Fruit fly (Drosophila melanogaster) whole organism, embryonic: Measurements from ENCODE around the gene pim.

Experiments used
- CG34422 ChIP-seq: fragments of 200-800 bp; sonication (Bioruptor generic); IDR thresholded peaks from 3 replicates; pipeline ENCODE4 v1.3.6; 2022; ENCODE audit warnings: missing biosample characterization, missing genetic modification characterization
- Dp ChIP-seq: fragments of 200-800 bp; sonication (Bioruptor generic); optimal IDR thresholded peaks from 2 replicates; lab custom pipeline; 2018; ENCODE audit warnings: missing biosample characterization, mild to moderate bottlenecking, missing genetic modification characterization, moderate library complexity
- Hmr ChIP-seq: fragments of 200-800 bp; sonication (Bioruptor generic); optimal IDR thresholded peaks from 3 replicates; lab custom pipeline; 2017; ENCODE audit warnings: mild to moderate bottlenecking, missing biosample characterization, missing genetic modification reagents, missing genetic modification characterization
- Stat92E ChIP-seq, 3 experiments: fragments of >200 bp in 2 of 3; fragments of 200-800 bp in 1 of 3; sonication (Bioruptor generic) in 1 of 3; optimal IDR thresholded peaks; 2 replicates each; lab custom pipeline; 2017 to 2019; ENCODE audit warnings: missing biosample characterization in 3 of 3, missing genetic modification characterization in 3 of 3, mild to moderate bottlenecking in 1 of 3, moderate library complexity in 1 of 3

DNA sequence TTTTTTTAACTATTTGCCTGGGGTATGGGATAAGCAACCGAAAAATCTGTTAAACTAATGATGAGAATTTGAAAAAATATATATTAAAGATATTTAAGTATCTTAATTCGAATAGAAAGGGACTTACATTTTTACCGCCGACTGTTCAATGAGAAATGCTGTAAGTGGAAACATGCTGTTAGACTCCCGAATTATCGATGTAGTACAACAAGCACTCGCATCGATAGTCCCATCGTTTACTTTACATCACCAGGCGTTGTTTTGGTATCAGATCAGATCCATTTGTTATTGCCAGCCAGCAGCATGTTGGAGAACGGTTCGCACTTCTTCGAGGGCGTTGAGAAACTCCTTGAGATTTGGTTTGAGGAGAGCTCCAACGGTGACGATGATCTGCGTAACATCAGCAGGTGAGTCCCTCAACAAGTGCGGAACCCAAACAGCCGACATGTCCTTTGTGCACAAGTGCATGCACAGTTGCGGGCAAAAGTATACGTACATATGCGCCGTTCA, 23.5 kb upstream of the pim start, which contains the start of gene SamDC:
- TF ChIP-seq Hmr (GFP tag; lab: Kevin White, UChicago), result peak; percentile 75
- peak; percentile 17 for TF ChIP-seq Dp (GFP tag; lab: Kevin White, UChicago)
- peak; percentile 72; the same call in 2 of the 3 replicates for TF ChIP-seq CG34422 (GFP tag; lab: Robert Waterston, UW)
- peak in 2 of 3 experiments; percentile 12 to 85 for TF ChIP-seq Stat92E (GFP tag; optimal IDR thresholded peaks at IDR 0.05; lab: Kevin White, UChicago)
